Worm (Caenorhabditis elegans): ENCODE results near the gene Y73F8A.5.
A peak's percentile ranks its signal among the peaks of the same experiment; 100 is the strongest.

Y73F8A.5 gene

DNA sequence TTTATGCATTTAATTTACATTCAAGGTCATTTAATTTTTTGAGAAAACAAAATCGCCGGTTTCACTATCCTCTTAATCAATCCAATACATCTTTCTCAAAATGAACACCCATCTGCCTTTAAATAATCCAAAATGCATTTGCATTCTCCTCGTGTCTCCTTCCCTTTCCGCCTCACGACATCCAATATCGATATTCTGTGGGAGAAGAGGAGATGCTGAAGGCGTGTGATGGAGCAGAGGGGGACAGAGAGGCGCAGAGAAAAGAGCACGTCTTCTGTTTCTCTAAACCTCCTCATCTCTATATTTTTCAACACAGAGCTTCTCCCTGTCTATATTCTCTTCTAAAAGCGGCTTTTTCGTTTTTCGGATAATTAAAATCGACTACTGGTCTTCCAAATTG is at the start of gene Y73F8A.5:
Y73F8A.5 (plus strand) TSS at position 321 of the 400 bp plus-strand sequence.
- TF ChIP-seq mdt-29 (GFP tag; IDR thresholded peaks at IDR 0.05): no peak
- TF ChIP-seq hlh-30 (tag; optimal IDR thresholded peaks at IDR 0.05; ENCODE audit: insufficient read depth): peak; percentile 67
- peak; percentile 6 for TF ChIP-seq rbr-2 (tag; optimal IDR thresholded peaks at IDR 0.05)
- peak; percentile 32 for TF ChIP-seq fkh-10 (GFP tag; optimal IDR thresholded peaks at IDR 0.05)
- TF ChIP-seq mdl-1 (tag; optimal IDR thresholded peaks at IDR 0.05): peak in 1 of 2 experiments; percentile 49
- TF ChIP-seq nhr-10 (tag; optimal IDR thresholded peaks at IDR 0.05): no peak
- TF ChIP-seq lir-3 (tag; optimal IDR thresholded peaks at IDR 0.05): no peak

DNA sequence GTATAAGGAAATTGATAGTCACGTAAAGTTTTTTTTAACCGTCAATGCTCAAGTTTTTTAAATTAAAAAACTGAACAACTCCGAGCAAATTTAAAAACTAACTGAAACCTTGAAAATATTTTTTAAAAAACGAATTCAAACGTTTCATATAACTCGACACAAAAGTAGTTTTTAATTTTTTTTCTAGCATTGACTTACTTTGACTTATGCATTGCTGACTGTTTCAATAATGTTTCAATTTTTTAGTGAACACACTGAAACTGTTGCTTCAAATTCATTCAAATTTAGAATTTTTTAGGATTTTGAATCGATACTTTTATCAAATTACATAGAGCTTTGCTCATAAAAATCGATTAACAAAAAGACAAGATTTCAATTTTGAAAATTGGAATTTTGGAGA is 49.2 kb upstream of the Y73F8A.5 start:
- TF ChIP-seq tra-1 (GFP tag; IDR thresholded peaks at IDR 0.05) (no peak), daf-19 (GFP tag; conservative IDR thresholded peaks at IDR 0.05) (no peak), ceh-82 (tag; optimal IDR thresholded peaks at IDR 0.05) (no peak), ZK546.5 (tag; optimal IDR thresholded peaks at IDR 0.05) (no peak), zag-1 (tag; optimal IDR thresholded peaks at IDR 0.05) (no peak), ceh-44 (GFP tag; IDR thresholded peaks at IDR 0.05) (no peak), hlh-30 (tag; optimal IDR thresholded peaks at IDR 0.05; ENCODE audit: insufficient read depth) (no peak), F26F4.8 (GFP tag; conservative IDR thresholded peaks at IDR 0.05) (no peak), ces-1 (GFP tag; optimal IDR thresholded peaks at IDR 0.05) (no peak), mxl-3 (GFP tag; optimal IDR thresholded peaks at IDR 0.05) (no peak), arid-1 (GFP tag; conservative IDR thresholded peaks at IDR 0.05) (no peak), lir-3 (tag; optimal IDR thresholded peaks at IDR 0.05) (no peak), dmd-6 (GFP tag; IDR thresholded peaks at IDR 0.05) (no peak), spr-1 (tag; optimal IDR thresholded peaks at IDR 0.05) (no peak), F49E8.2 (tag; optimal IDR thresholded peaks at IDR 0.05; ENCODE audit: borderline replicate concordance) (no peak), mdt-29 (GFP tag; IDR thresholded peaks at IDR 0.05) (no peak), nhr-76 (tag; optimal IDR thresholded peaks at IDR 0.05) (no peak), pha-4 (GFP tag; IDR thresholded peaks at IDR 0.05) (no peak), pha-4 (tag; optimal IDR thresholded peaks at IDR 0.05) (no peak), F44E2.7 (GFP tag; IDR thresholded peaks at IDR 0.05) (no peak)

DNA sequence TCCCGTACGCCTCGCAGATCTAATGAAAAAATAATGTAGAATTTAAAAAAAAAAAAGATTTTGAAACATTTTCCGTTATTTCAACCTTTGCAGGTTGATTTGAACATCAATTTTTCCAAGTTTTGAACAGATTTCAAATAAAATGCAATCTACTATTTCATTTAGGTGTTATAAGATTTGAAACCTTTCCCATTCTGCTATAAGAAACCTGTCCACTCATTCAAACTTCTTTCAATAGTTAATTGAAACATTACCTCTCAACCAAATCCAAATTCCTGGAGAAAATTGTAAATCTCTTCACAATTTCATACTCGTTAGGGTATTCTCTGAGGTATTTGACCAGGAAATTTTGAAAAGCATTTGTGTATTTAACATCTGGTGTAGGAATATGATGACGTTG is 45.0 kb upstream of the Y73F8A.5 start:
- TF ChIP-seq snpc-1.2 (GFP tag; IDR thresholded peaks at IDR 0.05): peak; percentile 50; the same call in 1 of the 2 replicates
- no peak for TF ChIP-seq R02D3.7 (tag; optimal IDR thresholded peaks at IDR 0.05)

DNA sequence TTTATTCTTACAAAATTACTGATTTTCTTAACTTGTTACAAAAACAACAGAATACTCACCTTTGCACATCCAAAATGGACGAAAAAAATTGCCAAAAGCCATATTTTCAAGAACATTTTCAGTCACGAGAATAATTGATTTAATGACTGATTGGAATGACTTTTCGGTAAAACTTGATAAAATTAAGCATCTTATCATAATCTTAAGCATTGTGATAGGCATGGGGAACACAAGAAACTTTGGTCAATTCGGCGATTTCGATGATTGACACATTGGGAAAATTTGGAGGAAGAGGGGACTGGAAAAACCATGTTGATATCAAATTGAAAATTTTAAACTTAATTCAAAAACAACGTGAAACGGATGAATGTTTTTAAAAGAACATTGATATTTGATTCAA is 44.2 kb upstream of the Y73F8A.5 start, which contains the start of gene Y40H7A.10:
Y40H7A.10 (minus strand) TSS at position 128 of the 400 bp plus-strand sequence.
- TF ChIP-seq lin-39 (tag; optimal IDR thresholded peaks at IDR 0.05): no peak
- peak; percentile 3 for TF ChIP-seq T20F7.1 (GFP tag; optimal IDR thresholded peaks at IDR 0.05)
- peak; percentile 77 for TF ChIP-seq dmd-6 (GFP tag; IDR thresholded peaks at IDR 0.05)
- TF ChIP-seq dve-1 (tag; optimal IDR thresholded peaks at IDR 0.05; ENCODE audit: insufficient read depth): peak; percentile 43

- peak; percentile 90 for TF ChIP-seq snpc-1.2 (GFP tag; IDR thresholded peaks at IDR 0.05)
These were observed 41.5 kb upstream of the Y73F8A.5 start for ce11 chrIV:15218107-15218657.

- no peak for TF ChIP-seq hlh-30 (tag; optimal IDR thresholded peaks at IDR 0.05; ENCODE audit: insufficient read depth)
- TF ChIP-seq nhr-48 (tag; optimal IDR thresholded peaks at IDR 0.05): no peak
- TF ChIP-seq snpc-1.2 (GFP tag; IDR thresholded peaks at IDR 0.05): peak; percentile 53
- TF ChIP-seq ceh-28 (tag; optimal IDR thresholded peaks at IDR 0.05): no peak
- no peak for TF ChIP-seq hmg-1.1 (GFP tag; IDR thresholded peaks at IDR 0.05)
These were observed 39.4 kb upstream of the Y73F8A.5 start, which contains the start of gene Y40H7A.11 for ce11 chrIV:15220253-15220652. Gene Y40H7A.11, minus strand, starts transcription at chrIV:15220353.
